Fruit fly (Drosophila melanogaster) whole organism, embryonic: ENCODE results near the gene CG43679.
A peak's percentile ranks its signal among the peaks of the same experiment; 100 is the strongest.

Experiments used
- B-H2 ChIP-seq: fragments of 200-800 bp; sonication (Bioruptor generic); optimal IDR thresholded peaks from 2 replicates; lab custom pipeline; 2018; ENCODE audit warnings: missing biosample characterization, mild to moderate bottlenecking, missing genetic modification characterization
- CG10654 ChIP-seq: fragments of 200-800 bp; sonication (Bioruptor generic); optimal IDR thresholded peaks from 2 replicates; lab custom pipeline; 2016; ENCODE audit warnings: missing biosample characterization, missing genetic modification characterization
- CG1529 ChIP-seq: fragments of 200-800 bp; sonication (Bioruptor generic); optimal IDR thresholded peaks from 3 replicates; lab custom pipeline; 2018; ENCODE audit warnings: missing biosample characterization, missing genetic modification characterization
- CG18619 ChIP-seq: fragments of 200-800 bp; sonication (Bioruptor generic); optimal IDR thresholded peaks from 3 replicates; lab custom pipeline; 2017; ENCODE audit warnings: missing biosample characterization, mild to moderate bottlenecking, missing genetic modification characterization
- CG2199 ChIP-seq: fragments of 200-800 bp; sonication (Bioruptor generic); IDR thresholded peaks from 3 replicates; pipeline ENCODE4 v1.3.6; 2022; ENCODE audit warnings: missing biosample characterization, missing genetic modification characterization
- CG2202 ChIP-seq: fragments of 200-800 bp; sonication (Bioruptor generic); optimal IDR thresholded peaks from 2 replicates; lab custom pipeline; 2018; ENCODE audit warnings: missing biosample characterization, mild to moderate bottlenecking, missing genetic modification characterization
- CG2678 ChIP-seq: fragments of 200-800 bp; sonication (Bioruptor generic); optimal IDR thresholded peaks from 3 replicates; lab custom pipeline; 2019; ENCODE audit warnings: missing biosample characterization, mild to moderate bottlenecking, missing genetic modification characterization, moderate library complexity
- CG32772 ChIP-seq: fragments of 200-800 bp; sonication (Bioruptor generic); IDR thresholded peaks from 2 replicates; pipeline ENCODE4 v1.3.6; 2022; ENCODE audit warnings: missing biosample characterization, missing genetic modification characterization
- CG3995 ChIP-seq: fragments of 200-800 bp; sonication (Bioruptor generic); optimal IDR thresholded peaks from 3 replicates; lab custom pipeline; 2016; ENCODE audit warnings: missing biosample characterization, missing genetic modification characterization
- CG4282 ChIP-seq: fragments of 200-800 bp; sonication (Bioruptor generic); optimal IDR thresholded peaks from 2 replicates; lab custom pipeline; 2016; ENCODE audit warnings: missing biosample characterization, missing genetic modification characterization
- CG4404 ChIP-seq: fragments of 200-800 bp; sonication (Bioruptor generic); IDR thresholded peaks from 2 replicates; pipeline ENCODE4 v1.3.6; 2022; ENCODE audit warnings: missing biosample characterization, missing genetic modification characterization
- CG5180 ChIP-seq: fragments of 200-800 bp; sonication (Bioruptor generic); optimal IDR thresholded peaks from 3 replicates; lab custom pipeline; 2017; ENCODE audit warnings: missing biosample characterization, missing genetic modification characterization, mild to moderate bottlenecking, moderate library complexity, missing genetic modification reagents
- CG7556 ChIP-seq: fragments of 200-800 bp; sonication (Bioruptor generic); optimal IDR thresholded peaks from 2 replicates; lab custom pipeline; 2017; ENCODE audit warnings: missing biosample characterization, mild to moderate bottlenecking, missing genetic modification characterization
- CG7987 ChIP-seq: fragments of 200-800 bp; sonication (Bioruptor generic); optimal IDR thresholded peaks from 2 replicates; lab custom pipeline; 2018; ENCODE audit warnings: missing biosample characterization, mild to moderate bottlenecking, missing genetic modification characterization, moderate library complexity
- CG8359 ChIP-seq: fragments of 200-800 bp; sonication (Bioruptor generic); optimal IDR thresholded peaks from 2 replicates; lab custom pipeline; 2017; ENCODE audit warnings: missing biosample characterization, mild to moderate bottlenecking, missing genetic modification characterization, borderline replicate concordance
- CG8478 ChIP-seq: fragments of >200 bp; optimal IDR thresholded peaks from 2 replicates; lab custom pipeline; 2018
- CG9797 ChIP-seq: fragments of 200-800 bp; sonication (Bioruptor generic); optimal IDR thresholded peaks from 3 replicates; lab custom pipeline; 2018; ENCODE audit warnings: missing biosample characterization, mild to moderate bottlenecking, missing genetic modification characterization
- D ChIP-seq, 2 experiments: fragments of 200-800 bp in 1 of 2; fragments of >200 bp in 1 of 2; sonication (Bioruptor generic) in 1 of 2; optimal IDR thresholded peaks; 2 replicates in 1 of 2; 3 replicates in 1 of 2; lab custom pipeline; 2017; ENCODE audit warnings: mild to moderate bottlenecking in 1 of 2, missing biosample characterization in 1 of 2, missing genetic modification characterization in 1 of 2, missing genetic modification reagents in 1 of 2
- Dfd ChIP-seq, 2 experiments: fragments of >200 bp; optimal IDR thresholded peaks; 2 replicates each; lab custom pipeline; 2017; ENCODE audit warnings: missing biosample characterization in 2 of 2, missing genetic modification characterization in 2 of 2
- Dip2 ChIP-seq: fragments of 200-800 bp; sonication (Bioruptor generic); IDR thresholded peaks from 2 replicates; pipeline ENCODE4 v1.3.6; 2022; ENCODE audit warnings: missing biosample characterization, missing genetic modification characterization
- Gsc ChIP-seq: fragments of 200-800 bp; sonication (Bioruptor generic); IDR thresholded peaks from 2 replicates; pipeline ENCODE4 v1.3.6; 2022; ENCODE audit warnings: missing biosample characterization, missing genetic modification characterization
- HLHmδ ChIP-seq: fragments of 200-800 bp; sonication (Bioruptor generic); optimal IDR thresholded peaks from 2 replicates; lab custom pipeline; 2018; ENCODE audit warnings: missing biosample characterization, mild to moderate bottlenecking, missing genetic modification characterization, moderate library complexity
- NFAT ChIP-seq: fragments of 200-800 bp; sonication (Bioruptor generic); IDR thresholded peaks from 2 replicates; pipeline ENCODE4 v1.3.6; 2022; ENCODE audit warnings: missing biosample characterization, missing genetic modification characterization
- Nf-YA ChIP-seq: fragments of 200-800 bp; sonication (Bioruptor generic); IDR thresholded peaks from 2 replicates; pipeline ENCODE4 v1.3.6; 2022; ENCODE audit warnings: missing biosample characterization, missing genetic modification characterization
- NfI ChIP-seq: fragments of 200-800 bp; sonication (Bioruptor generic); optimal IDR thresholded peaks from 3 replicates; lab custom pipeline; 2018; ENCODE audit warnings: missing biosample characterization, mild to moderate bottlenecking, missing genetic modification characterization, moderate library complexity
- Optix ChIP-seq: fragments of 200-800 bp; sonication (Bioruptor generic); IDR thresholded peaks from 3 replicates; pipeline ENCODE4 v1.3.6; 2022; ENCODE audit warnings: missing biosample characterization, missing genetic modification characterization
- PHDP ChIP-seq: fragments of 200-800 bp; sonication (Bioruptor generic); optimal IDR thresholded peaks from 3 replicates; lab custom pipeline; 2018; ENCODE audit warnings: missing biosample characterization, mild to moderate bottlenecking, missing genetic modification characterization, moderate library complexity
- Taf1 ChIP-seq: fragments of 200-800 bp; sonication (Bioruptor generic); IDR thresholded peaks from 2 replicates; pipeline ENCODE4 v1.3.6; 2022; ENCODE audit warnings: missing biosample characterization, missing genetic modification characterization
- abd-A ChIP-seq: fragments of 200-800 bp; sonication (Bioruptor generic); optimal IDR thresholded peaks from 3 replicates; lab custom pipeline; 2019; ENCODE audit warnings: missing biosample characterization, mild to moderate bottlenecking, missing genetic modification characterization, moderate library complexity
- ash1 ChIP-seq: fragments of 200-800 bp; sonication (Bioruptor generic); optimal IDR thresholded peaks from 2 replicates; lab custom pipeline; 2018; ENCODE audit warnings: missing biosample characterization, mild to moderate bottlenecking, missing genetic modification characterization
- btn ChIP-seq: fragments of 200-800 bp; sonication (Bioruptor generic); optimal IDR thresholded peaks from 2 replicates; lab custom pipeline; 2016; ENCODE audit warnings: missing biosample characterization, missing genetic modification characterization
- chif ChIP-seq, 2 experiments: fragments of 200-800 bp; sonication (Bioruptor generic); optimal IDR thresholded peaks; 3 replicates each; lab custom pipeline; 2016; ENCODE audit warnings: missing biosample characterization in 2 of 2, missing genetic modification characterization in 2 of 2
- corto ChIP-seq: fragments of 200-800 bp; sonication (Bioruptor generic); optimal IDR thresholded peaks from 2 replicates; lab custom pipeline; 2016; ENCODE audit warnings: missing biosample characterization, mild to moderate bottlenecking, missing genetic modification characterization, moderate library complexity
- crc ChIP-seq: fragments of 200-800 bp; sonication (Bioruptor generic); optimal IDR thresholded peaks from 2 replicates; lab custom pipeline; 2016; ENCODE audit warnings: missing biosample characterization, missing genetic modification characterization
- da ChIP-seq: fragments of 200-800 bp; sonication (Bioruptor generic); optimal IDR thresholded peaks from 2 replicates; lab custom pipeline; 2016; ENCODE audit warnings: missing biosample characterization, missing genetic modification characterization
- disco-r ChIP-seq: fragments of 200-800 bp; sonication (Bioruptor generic); optimal IDR thresholded peaks from 2 replicates; lab custom pipeline; 2016; ENCODE audit warnings: missing biosample characterization, missing genetic modification characterization
- eve ChIP-seq, 2 experiments: fragments of >200 bp; optimal IDR thresholded peaks; 2 replicates each; lab custom pipeline; 2017; ENCODE audit warnings: missing biosample characterization in 2 of 2, missing genetic modification characterization in 2 of 2
- exex ChIP-seq: fragments of 200-800 bp; sonication (Bioruptor generic); optimal IDR thresholded peaks from 4 replicates; lab custom pipeline; 2018; ENCODE audit warnings: missing biosample characterization, mild to moderate bottlenecking, missing genetic modification characterization, moderate library complexity
- fd3F ChIP-seq: fragments of 200-800 bp; sonication (Bioruptor generic); optimal IDR thresholded peaks from 2 replicates; lab custom pipeline; 2018; ENCODE audit warnings: missing biosample characterization, mild to moderate bottlenecking, missing genetic modification characterization, moderate library complexity
- hth ChIP-seq: fragments of >200 bp; optimal IDR thresholded peaks from 2 replicates; lab custom pipeline; 2017; ENCODE audit warnings: inconsistent platforms
- jumu ChIP-seq: fragments of 200-800 bp; sonication (Bioruptor generic); optimal IDR thresholded peaks from 3 replicates; lab custom pipeline; 2016; ENCODE audit warnings: missing biosample characterization, missing genetic modification characterization
- run ChIP-seq: fragments of 200-800 bp; sonication (Bioruptor generic); optimal IDR thresholded peaks from 3 replicates; lab custom pipeline; 2018; ENCODE audit warnings: missing biosample characterization, mild to moderate bottlenecking, missing genetic modification characterization
- salm ChIP-seq: fragments of 200-800 bp; sonication (Bioruptor generic); optimal IDR thresholded peaks from 2 replicates; lab custom pipeline; 2018; ENCODE audit warnings: missing biosample characterization, mild to moderate bottlenecking, missing genetic modification characterization
- sens-2 ChIP-seq: fragments of 200-800 bp; sonication (Bioruptor generic); IDR thresholded peaks from 2 replicates; pipeline ENCODE4 v1.3.6; 2022; ENCODE audit warnings: missing biosample characterization, missing genetic modification characterization
- sisA ChIP-seq: fragments of 200-800 bp; sonication (Bioruptor generic); IDR thresholded peaks from 2 replicates; pipeline ENCODE4 v1.3.6; 2022; ENCODE audit warnings: missing biosample characterization, missing genetic modification characterization
- so ChIP-seq: fragments of 200-800 bp; sonication (Bioruptor generic); IDR thresholded peaks from 3 replicates; pipeline ENCODE4 v1.3.6; 2022; ENCODE audit warnings: missing biosample characterization, missing genetic modification characterization
- tgo ChIP-seq: fragments of 200-800 bp; sonication (Bioruptor generic); IDR thresholded peaks from 3 replicates; pipeline ENCODE4 v1.3.6; 2022; ENCODE audit warnings: missing biosample characterization, missing genetic modification characterization
- trh ChIP-seq: fragments of 200-800 bp; sonication (Bioruptor generic); optimal IDR thresholded peaks from 2 replicates; lab custom pipeline; 2016; ENCODE audit warnings: missing biosample characterization, missing genetic modification characterization
- vnd ChIP-seq: fragments of 200-800 bp; sonication (Bioruptor generic); IDR thresholded peaks from 3 replicates; pipeline ENCODE4 v1.3.6; 2022; ENCODE audit warnings: missing biosample characterization, missing genetic modification characterization; ENCODE audit not compliant: partially characterized antibody
- zfh1 ChIP-seq: fragments of 200-800 bp; sonication (Bioruptor generic); IDR thresholded peaks from 3 replicates; pipeline ENCODE4 v1.3.6; 2022; ENCODE audit warnings: missing biosample characterization, missing genetic modification characterization

CG43679 gene

dm6 chr3L:15011638-15012335 is 39.4 kb downstream of the CG43679 start (continued):
- TF ChIP-seq crc (GFP tag; lab: Kevin White, UChicago) (no peak), CG8478 (lab: Kevin White, UChicago) (no peak), Dip2 (no peak), so (GFP tag; lab: Robert Waterston, UW) (peak; percentile 69; the same call in 1 of the 3 replicates), trh (GFP tag; lab: Kevin White, UChicago) (peak; percentile 28), vnd (GFP tag; lab: Robert Waterston, UW) (no peak), Optix (GFP tag; lab: Robert Waterston, UW) (no peak), da (GFP tag; lab: Kevin White, UChicago) (no peak), CG4404 (peak; percentile 50), corto (GFP tag; lab: Kevin White, UChicago) (no peak), disco-r (no peak), CG2199 (GFP tag; lab: Robert Waterston, UW) (peak; percentile 69; the same call in 1 of the 3 replicates), CG2202 (tag; lab: Kevin White, UChicago) (peak; percentile 36), CG4282 (GFP tag; lab: Kevin White, UChicago) (no peak), sens-2 (peak; percentile 65), CG8359 (GFP tag; lab: Kevin White, UChicago) (peak; percentile 14), run (tag; lab: Kevin White, UChicago) (peak; percentile 63), jumu (GFP tag; lab: Kevin White, UChicago) (peak; percentile 15), Taf1 (GFP tag; lab: Robert Waterston, UW) (peak; percentile 55; the same call in 1 of the 2 replicates), btn (GFP tag; lab: Kevin White, UChicago) (no peak), tgo (GFP tag; lab: Robert Waterston, UW) (peak; percentile 82), ash1 (GFP tag; lab: Kevin White, UChicago) (no peak), chif (GFP tag; optimal IDR thresholded peaks at IDR 0.05; lab: Kevin White, UChicago) (peak; percentile 7 to 57), PHDP (peak; percentile 82), CG1529 (peak; percentile 53), CG9797 (GFP tag; lab: Kevin White, UChicago) (no peak), exex (tag; lab: Kevin White, UChicago) (peak; percentile 16), abd-A (tag; lab: Kevin White, UChicago) (no peak), Nf-YA (no peak), Gsc (no peak), NFAT (GFP tag; lab: Robert Waterston, UW) (peak; percentile 27; the same call in 1 of the 2 replicates), CG7987 (GFP tag; lab: Kevin White, UChicago) (peak; percentile 31), CG18619 (GFP tag; lab: Kevin White, UChicago) (peak; percentile 46), CG2678 (peak; percentile 87), hth (no peak), CG5180 (GFP tag; lab: Kevin White, UChicago) (peak; percentile 55), zfh1 (GFP tag; lab: Robert Waterston, UW) (peak; percentile 76; the same call in 2 of the 3 replicates), NfI (GFP tag; lab: Kevin White, UChicago) (peak; percentile 37), CG7556 (GFP tag; lab: Kevin White, UChicago) (peak; percentile 76), CG32772 (peak; percentile 64), CG3995 (GFP tag; lab: Kevin White, UChicago) (no peak), Dfd (GFP tag; optimal IDR thresholded peaks at IDR 0.05; lab: Kevin White, UChicago) (no peak), salm (peak; percentile 74), CG10654 (GFP tag; lab: Kevin White, UChicago) (peak; percentile 63), fd3F (GFP tag; lab: Kevin White, UChicago) (peak; percentile 68), B-H2 (GFP tag; lab: Kevin White, UChicago) (no peak), eve (GFP tag; optimal IDR thresholded peaks at IDR 0.05; lab: Kevin White, UChicago) (peak in 1 of 2 experiments; percentile 88), HLHmδ (no peak), D (optimal IDR thresholded peaks at IDR 0.05; lab: Kevin White, UChicago) (no peak), D (GFP tag; optimal IDR thresholded peaks at IDR 0.05; lab: Kevin White, UChicago) (peak; percentile 70), sisA (GFP tag; lab: Robert Waterston, UW) (peak; percentile 80)
